Fruit fly (Drosophila melanogaster): Measurements from ENCODE around the gene ush.

ush gene

DNA sequence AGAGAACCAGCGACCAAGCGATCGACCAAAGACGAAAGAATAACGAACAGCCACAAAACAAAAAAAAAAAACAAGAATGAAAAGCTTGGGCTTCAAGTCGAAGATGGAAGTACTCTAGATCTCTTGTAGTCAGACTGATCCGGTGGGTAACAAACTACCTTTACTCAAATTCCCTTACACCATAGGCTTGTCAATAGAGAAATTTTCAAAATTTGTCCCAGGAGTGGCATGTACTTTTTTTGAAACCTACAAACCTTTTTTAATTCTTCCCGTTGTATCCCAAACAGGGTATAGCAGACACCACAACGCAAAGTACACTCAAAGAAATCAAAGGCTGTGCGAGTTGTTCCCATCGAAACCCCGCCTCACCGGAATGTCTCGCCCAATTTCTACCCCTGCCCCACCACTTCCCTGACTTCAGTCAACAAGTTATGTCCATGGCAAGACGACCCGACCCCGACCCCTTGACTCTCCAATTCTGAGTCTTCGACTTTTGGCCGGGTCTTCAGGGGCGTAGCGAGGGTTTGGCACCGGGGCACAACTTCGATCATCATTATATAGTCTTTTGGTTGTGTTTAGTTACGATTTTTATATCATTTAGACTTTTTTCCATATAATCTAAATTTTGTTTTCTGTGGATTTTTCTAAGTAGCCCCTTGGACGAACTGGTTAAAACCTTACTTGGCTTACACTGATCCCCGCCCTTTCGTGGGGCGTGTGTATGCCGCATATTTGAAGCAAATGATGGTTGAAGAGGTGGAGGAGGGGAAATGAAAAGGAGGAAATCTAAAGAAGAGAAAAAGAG lies 46.1 kb upstream of the ush start (continued):
- TF ChIP-seq shn (GFP tag; optimal IDR thresholded peaks at IDR 0.05) (peak; percentile 36), mam (GFP tag; optimal IDR thresholded peaks at IDR 0.05) (peak; percentile 61), stc (GFP tag; IDR thresholded peaks at IDR 0.05) (no peak), CG12769 (tag; optimal IDR thresholded peaks at IDR 0.05) (peak; percentile 14), kah (GFP tag; optimal IDR thresholded peaks at IDR 0.05) (no peak), CG9215 (GFP tag; IDR thresholded peaks at IDR 0.05) (peak; percentile 66), salm (tag; optimal IDR thresholded peaks at IDR 0.05) (no peak), hb (GFP tag; IDR thresholded peaks at IDR 0.05; ENCODE audit: partially characterized antibody) (no peak), HmgZ (tag; optimal IDR thresholded peaks at IDR 0.05) (no peak), Adf1 (GFP tag; IDR thresholded peaks at IDR 0.05) (no peak), CG11247 (GFP tag; IDR thresholded peaks at IDR 0.05) (0 out of 2 replicates have a peak, but pooled peaks have one; percentile 24), Deaf1 (tag; optimal IDR thresholded peaks at IDR 0.05) (no peak), ash1 (GFP tag; optimal IDR thresholded peaks at IDR 0.05) (no peak), tap (tag; optimal IDR thresholded peaks at IDR 0.05) (no peak), vfl (GFP tag; optimal IDR thresholded peaks at IDR 0.05) (peak; percentile 59), lola (GFP tag; optimal IDR thresholded peaks at IDR 0.05) (peak in 1 of 3 experiments; percentile 68), wdn (GFP tag; IDR thresholded peaks at IDR 0.05) (no peak), maf-S (GFP tag; optimal IDR thresholded peaks at IDR 0.05) (no peak), CG4282 (GFP tag; optimal IDR thresholded peaks at IDR 0.05) (no peak), MESR4 (GFP tag; optimal IDR thresholded peaks at IDR 0.05) (no peak), sqz (GFP tag; optimal IDR thresholded peaks at IDR 0.05) (peak; percentile 50), unc-4 (GFP tag; IDR thresholded peaks at IDR 0.05; ENCODE audit: partially characterized antibody) (no peak), crc (GFP tag; optimal IDR thresholded peaks at IDR 0.05) (peak; percentile 23), CG11504 (tag; optimal IDR thresholded peaks at IDR 0.05) (peak; percentile 40), prd (optimal IDR thresholded peaks at IDR 0.05) (no peak), prd (GFP tag; IDR thresholded peaks at IDR 0.05) (peak; percentile 64; the same call in 2 of the 3 replicates), tll (GFP tag; optimal IDR thresholded peaks at IDR 0.05) (no peak), jing (GFP tag; optimal IDR thresholded peaks at IDR 0.05) (peak; percentile 1), psq (GFP tag; optimal IDR thresholded peaks at IDR 0.05) (peak; percentile 24), pfk (GFP tag; optimal IDR thresholded peaks at IDR 0.05) (no peak), CG10321 (GFP tag; IDR thresholded peaks at IDR 0.05) (no peak), dan (GFP tag; IDR thresholded peaks at IDR 0.05) (0 out of 2 replicates have a peak, but pooled peaks have one; percentile 45), lmd (GFP tag; IDR thresholded peaks at IDR 0.05) (peak; percentile 43; the same call in 1 of the 2 replicates), CG16813 (GFP tag; IDR thresholded peaks at IDR 0.05; ENCODE audit: partially characterized antibody) (peak; percentile 34; the same call in 1 of the 3 replicates), CG2199 (GFP tag; IDR thresholded peaks at IDR 0.05) (no peak), sim (GFP tag; IDR thresholded peaks at IDR 0.05) (peak; percentile 63; the same call in 1 of the 2 replicates), CG2116 (GFP tag; optimal IDR thresholded peaks at IDR 0.05) (no peak), CG18262 (tag; optimal IDR thresholded peaks at IDR 0.05) (peak; percentile 73), CG15269 (tag; optimal IDR thresholded peaks at IDR 0.05) (no peak), Nf-YB (GFP tag; optimal IDR thresholded peaks at IDR 0.05) (no peak), trh (GFP tag; optimal IDR thresholded peaks at IDR 0.05) (no peak), CG18011 (GFP tag; optimal IDR thresholded peaks at IDR 0.05) (no peak), Hsf (GFP tag; optimal IDR thresholded peaks at IDR 0.05) (peak; percentile 64), CG10366 (GFP tag; IDR thresholded peaks at IDR 0.05) (peak; percentile 39), eve (GFP tag; optimal IDR thresholded peaks at IDR 0.05) (no peak), CG11085 (GFP tag; IDR thresholded peaks at IDR 0.05) (0 out of 2 replicates have a peak, but pooled peaks have one; percentile 21), CG12942 (GFP tag; optimal IDR thresholded peaks at IDR 0.05) (no peak), z (GFP tag; IDR thresholded peaks at IDR 0.05) (no peak), Ets97D (GFP tag; optimal IDR thresholded peaks at IDR 0.05) (no peak)

All from whole organism, embryonic.